Worm (Caenorhabditis elegans): ENCODE results near the gene plc-4.
A peak's percentile ranks its signal among the peaks of the same experiment; 100 is the strongest.

Gene plc-4

DNA sequence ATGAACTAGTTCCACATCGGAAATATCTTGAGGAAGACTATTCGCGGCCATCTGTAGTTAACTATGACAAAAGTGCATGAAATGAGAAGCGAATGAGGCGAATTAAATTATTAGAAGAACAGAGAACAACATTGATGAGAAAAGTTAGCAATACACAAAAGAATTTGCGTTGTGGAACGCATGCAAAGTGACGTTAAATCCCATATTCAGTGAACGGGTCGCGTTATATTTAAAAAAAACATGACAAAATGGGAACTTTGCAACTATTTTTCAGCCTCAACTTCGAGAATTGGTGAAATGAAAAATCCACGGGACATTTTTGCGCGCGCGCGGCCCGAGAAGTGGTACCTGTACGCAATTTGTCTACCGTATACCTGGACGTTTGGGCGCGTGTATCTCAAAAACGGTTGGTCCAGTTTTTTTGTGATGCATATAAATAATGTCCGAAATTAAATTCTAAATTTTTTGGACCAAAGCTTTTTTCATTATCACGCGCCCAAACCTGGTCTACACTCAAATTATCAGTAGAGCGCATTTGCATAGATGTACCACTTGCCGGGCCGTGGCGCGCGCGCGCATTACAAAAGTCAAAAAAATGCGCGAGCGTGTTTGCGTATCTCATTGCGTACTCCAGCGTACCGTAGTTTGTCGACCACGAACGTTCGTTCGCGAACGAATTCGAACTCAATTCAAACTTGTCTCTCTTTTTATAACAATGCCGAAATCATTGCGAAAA lies 35.5 kb upstream of the plc-4 start, which contains the start of the genes cdd-2 and oef-1 (continued):
- TF ChIP-seq dpl-1 (GFP tag; optimal IDR thresholded peaks at IDR 0.05) (peak; percentile 65), egl-18 (GFP tag; IDR thresholded peaks at IDR 0.05) (no peak), him-1 (tag; optimal IDR thresholded peaks at IDR 0.05) (peak; percentile 31), K12H6.12 (tag; optimal IDR thresholded peaks at IDR 0.05) (no peak), nfya-1 (tag; optimal IDR thresholded peaks at IDR 0.05; ENCODE audit: borderline replicate concordance, insufficient read depth) (no peak), ceh-79 (tag; optimal IDR thresholded peaks at IDR 0.05) (no peak), madf-6 (GFP tag; IDR thresholded peaks at IDR 0.05) (peak; percentile 98), cebp-2 (GFP tag; IDR thresholded peaks at IDR 0.05) (0 out of 2 replicates have a peak, but pooled peaks have one; percentile 16), dpff-1 (tag; optimal IDR thresholded peaks at IDR 0.05) (no peak), F37B4.10 (GFP tag; IDR thresholded peaks at IDR 0.05) (no peak), lir-1 (GFP tag; conservative IDR thresholded peaks at IDR 0.05) (peak; percentile 87), efl-1 (GFP tag; optimal IDR thresholded peaks at IDR 0.05) (peak; percentile 92), snpc-3.4 (tag; optimal IDR thresholded peaks at IDR 0.05) (peak; percentile 29), unc-62 (GFP tag; optimal IDR thresholded peaks at IDR 0.05) (no peak), pbrm-1 (GFP tag; IDR thresholded peaks at IDR 0.05) (peak; percentile 88), lin-26 (GFP tag; IDR thresholded peaks at IDR 0.05) (peak; percentile 73; the same call in 1 of the 2 replicates), B0261.1 (tag; optimal IDR thresholded peaks at IDR 0.05) (no peak), tbp1 (GFP tag; optimal IDR thresholded peaks at IDR 0.05) (peak; percentile 53), Y67H2A.10 (GFP tag; conservative IDR thresholded peaks at IDR 0.05) (peak; percentile 56; the same call in 1 of the 2 replicates), lin-54 (GFP tag; optimal IDR thresholded peaks at IDR 0.05) (peak; percentile 76), F57C9.4 (tag; optimal IDR thresholded peaks at IDR 0.05) (no peak), Y53F4B.3 (GFP tag; IDR thresholded peaks at IDR 0.05) (no peak), lag-1 (GFP tag; IDR thresholded peaks at IDR 0.05) (no peak), ets-4 (GFP tag; optimal IDR thresholded peaks at IDR 0.05) (no peak), lsl-1 (GFP tag; optimal IDR thresholded peaks at IDR 0.05) (peak; percentile 96), ZK185.1 (tag; optimal IDR thresholded peaks at IDR 0.05; ENCODE audit: poor library complexity, severe bottlenecking) (no peak), mcd-1 (GFP tag; IDR thresholded peaks at IDR 0.05) (peak; percentile 94), hrde-1 (tag; optimal IDR thresholded peaks at IDR 0.05; ENCODE audit: borderline replicate concordance) (peak; percentile 10), hsf-1 (GFP tag; IDR thresholded peaks at IDR 0.05) (peak; percentile 87), hmg-1.2 (GFP tag; IDR thresholded peaks at IDR 0.05) (peak; percentile 81), T26A5.8 (tag; optimal IDR thresholded peaks at IDR 0.05) (no peak), Y79H2A.3 (GFP tag; conservative IDR thresholded peaks at IDR 0.05) (peak; percentile 94), madf-3 (GFP tag; IDR thresholded peaks at IDR 0.05) (peak; percentile 96), dox-1 (GFP tag; IDR thresholded peaks at IDR 0.05) (peak; percentile 96), B0035.1 (tag; optimal IDR thresholded peaks at IDR 0.05) (no peak), sptf-2 (GFP tag; optimal IDR thresholded peaks at IDR 0.05) (no peak), ceh-91 (GFP tag; IDR thresholded peaks at IDR 0.05) (peak; percentile 99), let-526 (GFP tag; IDR thresholded peaks at IDR 0.05) (no peak), cebp-1 (GFP tag; IDR thresholded peaks at IDR 0.05) (no peak), cebp-1 (tag; optimal IDR thresholded peaks at IDR 0.05) (no peak), akir-1 (GFP tag; optimal IDR thresholded peaks at IDR 0.05) (no peak), ceh-100 (GFP tag; IDR thresholded peaks at IDR 0.05) (peak; percentile 78), madf-8 (GFP tag; conservative IDR thresholded peaks at IDR 0.05) (peak; percentile 94), lin-40 (tag; optimal IDR thresholded peaks at IDR 0.05) (no peak), K11D2.4 (GFP tag; IDR thresholded peaks at IDR 0.05) (no peak), atf-7 (tag; optimal IDR thresholded peaks at IDR 0.05) (no peak), Y95B8A.8 (GFP tag; IDR thresholded peaks at IDR 0.05) (peak; percentile 95), nhr-27 (tag; optimal IDR thresholded peaks at IDR 0.05) (no peak)

Measured in whole organism, young adult.